Worm (Caenorhabditis elegans): ENCODE results near the gene F41E6.12.

Gene F41E6.12

DNA sequence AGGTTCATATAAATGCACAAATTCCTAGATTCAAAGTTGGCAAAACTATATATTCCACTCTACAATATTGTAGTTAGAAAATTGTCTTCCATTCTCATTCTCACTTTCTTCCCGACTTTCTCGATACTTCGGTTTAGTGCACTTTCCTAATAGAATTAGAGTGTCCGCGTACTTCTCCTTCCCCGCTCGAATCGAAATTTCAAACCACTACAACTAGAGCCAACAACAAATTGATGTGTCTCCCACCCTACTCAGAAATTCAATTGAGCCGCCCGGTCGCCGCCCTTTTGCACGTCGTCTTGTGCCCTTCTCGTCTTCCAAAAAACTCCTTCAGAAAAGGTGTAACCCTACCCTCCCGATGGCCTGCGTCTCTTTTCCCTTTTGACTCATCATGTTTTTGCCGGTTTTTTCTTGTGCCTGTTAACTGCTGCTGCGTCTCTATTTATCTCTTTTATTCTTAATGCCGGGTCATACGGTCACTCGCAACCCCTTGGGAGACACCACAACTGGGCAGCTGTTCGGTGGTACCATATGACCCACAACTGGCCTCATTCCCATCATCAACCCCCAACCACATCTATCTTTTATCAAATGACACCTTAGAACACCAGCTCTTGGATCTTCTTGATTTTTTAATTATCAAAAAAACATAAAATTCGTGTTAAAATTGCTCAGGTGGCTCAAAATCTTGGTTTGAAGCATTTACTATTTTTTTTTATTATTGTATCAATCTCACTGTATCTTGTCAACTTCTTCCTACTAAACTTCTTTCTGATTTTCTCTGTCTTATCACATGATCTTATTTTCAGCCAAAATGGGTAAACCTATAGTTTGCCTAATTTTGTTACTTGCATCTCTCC, 34.6 kb downstream of the F41E6.12 start, which contains the start of gene tag-196:
Gene tag-196, plus strand, starts transcription at position 810 of the 860 bp plus-strand sequence.
- TF ChIP-seq F13H6.1 (tag; optimal IDR thresholded peaks at IDR 0.05) (no peak), dmd-4 (tag; optimal IDR thresholded peaks at IDR 0.05; ENCODE audit: borderline replicate concordance) (no peak), fkh-10 (GFP tag; optimal IDR thresholded peaks at IDR 0.05) (no peak), K02D7.2 (tag; optimal IDR thresholded peaks at IDR 0.05) (no peak), ets-4 (tag; optimal IDR thresholded peaks at IDR 0.05) (no peak), hlh-30 (tag; optimal IDR thresholded peaks at IDR 0.05; ENCODE audit: insufficient read depth) (peak; percentile 29), tbx-2 (tag; optimal IDR thresholded peaks at IDR 0.05) (peak; percentile 37), fkh-6 (tag; optimal IDR thresholded peaks at IDR 0.05) (no peak), ceh-45 (GFP tag; IDR thresholded peaks at IDR 0.05) (0 out of 2 replicates have a peak, but pooled peaks have one; percentile 47), eyg-1 (tag; optimal IDR thresholded peaks at IDR 0.05) (no peak), zip-5 (tag; optimal IDR thresholded peaks at IDR 0.05) (no peak), ceh-19 (GFP tag; optimal IDR thresholded peaks at IDR 0.05) (no peak), C38D4.7 (GFP tag; optimal IDR thresholded peaks at IDR 0.05) (no peak), unc-55 (GFP tag; optimal IDR thresholded peaks at IDR 0.05) (no peak), hlh-15 (tag; optimal IDR thresholded peaks at IDR 0.05) (no peak), ceh-22 (tag; optimal IDR thresholded peaks at IDR 0.05) (no peak), elt-2 (tag; optimal IDR thresholded peaks at IDR 0.05) (no peak), mec-3 (tag; optimal IDR thresholded peaks at IDR 0.05; ENCODE audit: borderline replicate concordance) (no peak), lin-11 (tag; optimal IDR thresholded peaks at IDR 0.05) (no peak), tbx-7 (tag; optimal IDR thresholded peaks at IDR 0.05) (no peak), syd-9 (tag; optimal IDR thresholded peaks at IDR 0.05) (no peak), ttx-3 (tag; optimal IDR thresholded peaks at IDR 0.05) (no peak), unc-42 (tag; optimal IDR thresholded peaks at IDR 0.05) (peak; percentile 95), nhr-11 (tag; optimal IDR thresholded peaks at IDR 0.05) (no peak), ceh-31 (tag; optimal IDR thresholded peaks at IDR 0.05) (no peak), ama-1 (optimal IDR thresholded peaks at IDR 0.05) (no peak)

DNA sequence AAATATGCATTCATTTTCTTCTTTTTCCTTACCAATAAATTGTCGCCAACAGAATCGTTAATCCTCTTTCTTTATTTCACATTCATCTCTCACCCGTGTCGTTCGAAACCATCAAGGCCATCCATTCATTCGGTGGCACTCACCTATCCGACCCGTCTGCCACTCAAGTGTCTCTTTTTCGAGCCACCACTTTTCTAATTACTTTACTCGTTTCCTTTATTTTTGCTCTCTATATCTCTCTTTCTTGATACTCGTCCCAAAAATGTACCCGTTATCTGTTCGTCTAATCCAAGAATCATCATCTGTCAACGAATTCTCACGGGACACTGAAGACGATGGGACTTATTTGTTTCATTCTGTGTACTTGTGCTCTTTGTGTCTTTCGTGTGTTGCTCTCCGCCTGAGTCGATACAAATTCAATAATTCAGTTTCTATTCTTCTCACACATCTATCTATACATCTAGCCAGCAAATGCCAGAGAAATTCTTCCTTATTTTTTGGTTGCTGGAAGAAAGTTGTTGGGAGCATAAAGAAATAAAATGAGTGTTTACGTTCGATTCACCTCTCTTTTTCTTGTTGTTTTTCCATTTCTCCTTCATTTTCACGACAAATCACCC, 36.1 kb downstream of the F41E6.12 start:
- TF ChIP-seq pag-3 (tag; optimal IDR thresholded peaks at IDR 0.05; ENCODE audit: borderline replicate concordance) (no peak), nhr-11 (tag; optimal IDR thresholded peaks at IDR 0.05) (no peak), ahr-1 (tag; optimal IDR thresholded peaks at IDR 0.05) (no peak), unc-42 (tag; optimal IDR thresholded peaks at IDR 0.05) (peak; percentile 67), sox-2 (GFP tag; IDR thresholded peaks at IDR 0.05) (no peak), unc-55 (GFP tag; optimal IDR thresholded peaks at IDR 0.05) (peak; percentile 20), ceh-14 (tag; optimal IDR thresholded peaks at IDR 0.05) (no peak), elt-2 (tag; optimal IDR thresholded peaks at IDR 0.05) (no peak), tbx-2 (tag; optimal IDR thresholded peaks at IDR 0.05) (no peak), Y22D7AL.16 (tag; optimal IDR thresholded peaks at IDR 0.05) (no peak), ttx-3 (tag; optimal IDR thresholded peaks at IDR 0.05) (no peak)

DNA sequence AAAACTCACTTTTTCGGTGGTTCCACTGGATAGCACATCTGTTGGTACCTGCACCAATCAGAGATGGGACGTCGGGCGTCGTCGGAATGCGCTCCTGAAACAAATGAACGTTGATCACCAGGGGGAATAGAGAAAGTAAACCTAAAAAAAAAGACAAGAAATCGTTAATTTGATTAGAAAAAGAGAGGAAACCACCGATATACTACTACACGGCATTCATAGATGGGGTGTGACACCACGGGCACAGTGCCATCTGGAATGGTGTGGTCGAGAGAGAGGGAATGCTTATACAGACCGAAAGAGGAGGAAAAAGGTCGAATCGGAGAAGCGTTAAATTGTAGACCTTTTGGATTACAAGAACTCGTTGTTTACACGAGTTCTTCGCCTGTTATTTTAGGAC, 40.9 kb downstream of the F41E6.12 start, which contains the start of gene C10B5.3:
Gene C10B5.3, minus strand, starts transcription at position 101 of the 400 bp plus-strand sequence.
- TF ChIP-seq fkh-6 (tag; optimal IDR thresholded peaks at IDR 0.05) (no peak), ceh-18 (tag; optimal IDR thresholded peaks at IDR 0.05) (no peak), ceh-24 (tag; optimal IDR thresholded peaks at IDR 0.05) (no peak), K02D7.2 (tag; optimal IDR thresholded peaks at IDR 0.05) (no peak)

DNA sequence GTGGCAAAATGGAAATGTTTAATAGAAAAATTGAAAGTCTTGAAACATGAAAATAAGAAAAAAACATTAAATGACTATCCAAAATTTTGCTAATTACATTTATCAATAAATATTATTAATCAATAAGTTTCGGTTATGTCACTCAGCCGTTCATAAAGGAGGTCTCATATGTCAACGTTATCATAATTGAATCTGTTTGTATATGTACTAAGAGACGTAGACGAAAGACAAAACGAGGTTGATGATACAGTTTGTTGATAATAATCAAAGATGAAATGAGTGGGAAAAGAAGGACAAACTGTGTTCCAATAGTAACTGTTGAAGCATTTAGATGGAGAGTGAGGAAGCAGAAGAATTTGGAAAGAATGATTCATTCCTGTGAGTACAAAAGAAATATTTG, 42.0 kb downstream of the F41E6.12 start:
- TF ChIP-seq ceh-14 (tag; optimal IDR thresholded peaks at IDR 0.05) (no peak), pha-2 (tag; optimal IDR thresholded peaks at IDR 0.05) (no peak), elt-2 (tag; optimal IDR thresholded peaks at IDR 0.05) (peak; percentile 19)
